Fruit fly (Drosophila melanogaster) whole organism, prepupa: ENCODE results near the gene oaf.

ENCODE experiments used
- CG11294 ChIP-seq: fragments of 200-800 bp; sonication (Bioruptor generic); IDR thresholded peaks from 2 replicates; pipeline ENCODE4 v1.3.6; 2022; ENCODE audit warnings: missing biosample characterization, missing genetic modification characterization
- CG15336 ChIP-seq: fragments of 200-800 bp; sonication (Bioruptor generic); IDR thresholded peaks from 2 replicates; pipeline ENCODE4 v1.3.6; 2022; ENCODE audit warnings: missing biosample characterization, missing genetic modification characterization
- CG16779 ChIP-seq: fragments of 200-800 bp; sonication (Bioruptor generic); optimal IDR thresholded peaks from 3 replicates; lab custom pipeline; 2017; ENCODE audit warnings: missing biosample characterization, mild to moderate bottlenecking, missing genetic modification characterization
- CG6854 ChIP-seq: fragments of 200-800 bp; sonication (Bioruptor generic); optimal IDR thresholded peaks from 2 replicates; lab custom pipeline; 2017; ENCODE audit warnings: missing biosample characterization, mild to moderate bottlenecking, missing genetic modification characterization
- CG7368 ChIP-seq: fragments of 200-800 bp; sonication (Bioruptor generic); optimal IDR thresholded peaks from 3 replicates; lab custom pipeline; 2016; ENCODE audit warnings: missing biosample characterization, missing genetic modification characterization
- CG8319 ChIP-seq: fragments of 200-800 bp; sonication (Bioruptor generic); optimal IDR thresholded peaks from 3 replicates; lab custom pipeline; 2016; ENCODE audit warnings: missing biosample characterization, missing genetic modification characterization
- Lpt ChIP-seq: fragments of 200-800 bp; sonication (Bioruptor generic); optimal IDR thresholded peaks from 3 replicates; lab custom pipeline; 2016; ENCODE audit warnings: missing biosample characterization, missing genetic modification characterization
- acj6 ChIP-seq: fragments of 200-800 bp; sonication (Bioruptor generic); optimal IDR thresholded peaks from 3 replicates; lab custom pipeline; 2016; ENCODE audit warnings: missing biosample characterization, missing genetic modification characterization
- esn ChIP-seq: fragments of 200-800 bp; sonication (Bioruptor generic); optimal IDR thresholded peaks from 2 replicates; lab custom pipeline; 2016; ENCODE audit warnings: missing biosample characterization, mild to moderate bottlenecking, missing genetic modification characterization, moderate library complexity
- fd59A ChIP-seq: fragments of 200-800 bp; sonication (Bioruptor generic); optimal IDR thresholded peaks from 2 replicates; lab custom pipeline; 2017; ENCODE audit warnings: missing biosample characterization, mild to moderate bottlenecking, missing genetic modification characterization, missing genetic modification reagents

- TF ChIP-seq CG8319 (GFP tag; lab: Kevin White, UChicago) = no peak
- TF ChIP-seq Lpt = no peak
- TF ChIP-seq fd59A = no peak
- no peak for TF ChIP-seq CG6854
- TF ChIP-seq esn (GFP tag; lab: Kevin White, UChicago) = no peak
- no peak for TF ChIP-seq CG15336 (GFP tag; lab: Robert Waterston, UW)
- TF ChIP-seq CG7368 (GFP tag; lab: Kevin White, UChicago) = no peak
- no peak for TF ChIP-seq CG16779
- no peak for TF ChIP-seq acj6 (GFP tag; lab: Kevin White, UChicago)
- TF ChIP-seq CG11294 (GFP tag; lab: Robert Waterston, UW) = no peak
Observed at dm6 chr2L:2459238-2459637, 33.5 kb upstream of the oaf start.
